Worm (Caenorhabditis elegans) whole organism, mixed stage, embryonic: ENCODE measurements around the gene rsf-1.

Source experiments
- bed-3 ChIP-seq: fragments of 200-800 bp; sonication (Bioruptor generic); optimal IDR thresholded peaks from 3 replicates; lab custom pipeline; 2018; ENCODE audit warnings: mild to moderate bottlenecking, missing genetic modification characterization, moderate library complexity, missing compliant biosample characterization
- blmp-1 ChIP-seq: fragments of 150-350 bp; optimal IDR thresholded peaks from 2 replicates; lab custom pipeline; 2014; ENCODE audit warnings: missing biosample characterization, missing genetic modification characterization
- cnd-1 ChIP-seq: fragments of 200-800 bp; sonication (Bioruptor generic); optimal IDR thresholded peaks from 2 replicates; lab custom pipeline; 2018; ENCODE audit warnings: mild to moderate bottlenecking, missing genetic modification characterization, missing compliant biosample characterization
- drap-1 ChIP-seq: fragments of 200-800 bp; sonication (Bioruptor generic); optimal IDR thresholded peaks from 3 replicates; lab custom pipeline; 2018; ENCODE audit warnings: mild to moderate bottlenecking, missing genetic modification characterization, missing compliant biosample characterization
- lin-13 ChIP-seq: fragments of 150-350 bp; optimal IDR thresholded peaks from 2 replicates; lab custom pipeline; 2014; ENCODE audit warnings: missing biosample characterization, missing genetic modification characterization
- lsy-2 ChIP-seq: fragments of 150-350 bp; optimal IDR thresholded peaks from 2 replicates; lab custom pipeline; 2014; ENCODE audit warnings: missing biosample characterization, missing genetic modification characterization
- mep-1 ChIP-seq: fragments of 150-350 bp; optimal IDR thresholded peaks from 2 replicates; lab custom pipeline; 2017; ENCODE audit warnings: missing biosample characterization, missing genetic modification reagents, missing genetic modification characterization, inconsistent platforms
- nhr-12 ChIP-seq: fragments of 150-350 bp; optimal IDR thresholded peaks from 2 replicates; lab custom pipeline; 2014; ENCODE audit warnings: missing biosample characterization, missing genetic modification characterization
- nhr-28 ChIP-seq: fragments of 150-350 bp; optimal IDR thresholded peaks from 2 replicates; lab custom pipeline; 2014; ENCODE audit warnings: missing biosample characterization, missing genetic modification characterization
- pha-4 ChIP-seq: fragments of 150-350 bp; optimal IDR thresholded peaks from 2 replicates; lab custom pipeline; 2018; ENCODE audit warnings: missing biosample characterization, missing genetic modification reagents, missing genetic modification characterization
- snpc-4 ChIP-seq: fragments of 150-350 bp; optimal IDR thresholded peaks from 2 replicates; lab custom pipeline; 2014; ENCODE audit warnings: missing biosample characterization, missing genetic modification characterization
- unc-39 ChIP-seq: fragments of 150-350 bp; optimal IDR thresholded peaks from 2 replicates; lab custom pipeline; 2014; ENCODE audit warnings: missing biosample characterization, missing genetic modification characterization
- unc-62 ChIP-seq: fragments of 150-350 bp; optimal IDR thresholded peaks from 2 replicates; lab custom pipeline; 2014; ENCODE audit warnings: missing biosample characterization, missing genetic modification reagents, missing genetic modification characterization
- ztf-11 ChIP-seq: fragments of 150-350 bp; optimal IDR thresholded peaks from 2 replicates; lab custom pipeline; 2014; ENCODE audit warnings: missing biosample characterization, missing genetic modification characterization

DNA sequence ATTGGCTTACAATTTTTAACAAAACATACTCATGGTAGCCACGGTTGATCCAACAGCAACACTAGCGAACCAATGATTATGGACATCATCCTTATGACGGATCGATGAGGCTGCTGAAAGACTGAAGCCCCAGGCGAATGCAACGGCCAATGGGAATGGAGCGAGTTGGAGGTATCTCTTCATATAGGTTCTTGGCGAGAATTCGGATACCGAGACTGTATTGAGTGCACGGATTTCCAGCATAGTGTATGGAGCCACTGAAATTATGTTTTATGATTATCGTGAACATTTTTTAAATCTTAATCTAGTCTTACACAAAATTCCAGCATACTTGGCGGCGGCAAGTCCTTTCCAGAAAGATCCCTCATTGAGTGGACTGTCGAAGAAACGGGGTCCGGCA is 38.4 kb downstream of the rsf-1 start:
- no peak for TF ChIP-seq blmp-1 (tag; lab: Kevin White, UChicago)
- TF ChIP-seq mep-1 (tag; lab: Kevin White, UChicago) = no peak
- no peak for TF ChIP-seq unc-62 (GFP tag; lab: Kevin White, UChicago)
- TF ChIP-seq cnd-1 (tag; lab: Kevin White, UChicago) = no peak
- TF ChIP-seq lin-13 (tag; lab: Kevin White, UChicago) = no peak
- no peak for TF ChIP-seq bed-3 (GFP tag; lab: Kevin White, UChicago)
- no peak for TF ChIP-seq nhr-12
- TF ChIP-seq ztf-11 = no peak
- no peak for TF ChIP-seq drap-1
- no peak for TF ChIP-seq nhr-28 (tag; lab: Kevin White, UChicago)
- TF ChIP-seq snpc-4 (tag; lab: Kevin White, UChicago) = no peak
- TF ChIP-seq unc-39 (tag; lab: Kevin White, UChicago) = no peak
- TF ChIP-seq pha-4 (tag; lab: Kevin White, UChicago) = no peak
- TF ChIP-seq lsy-2 (tag; lab: Kevin White, UChicago) = no peak
